Worm (Caenorhabditis elegans) whole organism, young adult: ENCODE data around the gene srbc-78.
A peak's percentile ranks its signal among the peaks of the same experiment; 100 is the strongest.

Experiments used
- B0035.1 ChIP-seq: sonication (generic microtip); optimal IDR thresholded peaks from 2 replicates; lab custom pipeline; 2016; ENCODE audit warnings: missing genetic modification characterization, mild to moderate bottlenecking, missing compliant biosample characterization, missing genotype, missing genetic modification reagents
- B0336.3 ChIP-seq: fragments of 200-800 bp; sonication (Bioruptor generic); IDR thresholded peaks from 2 replicates; pipeline ENCODE4 v1.3.6; 2022; ENCODE audit warnings: missing genetic modification characterization, missing compliant biosample characterization
- C06A6.2 ChIP-seq: fragments of 200-800 bp; sonication (Bioruptor generic); conservative IDR thresholded peaks from 2 replicates; pipeline ENCODE4 v1.3.6; 2022; ENCODE audit warnings: missing genetic modification characterization, missing compliant biosample characterization
- D2030.7 ChIP-seq: fragments of 200-800 bp; sonication (Bioruptor generic); IDR thresholded peaks from 2 replicates; pipeline ENCODE4 v1.3.6; 2022; ENCODE audit warnings: missing genetic modification reagents, missing genetic modification characterization, missing compliant biosample characterization
- F22D6.2 ChIP-seq: sonication (generic microtip); optimal IDR thresholded peaks from 2 replicates; lab custom pipeline; 2016; ENCODE audit warnings: mild to moderate bottlenecking, missing genetic modification characterization, missing compliant biosample characterization
- F55B11.4 ChIP-seq: sonication (generic microtip); optimal IDR thresholded peaks from 2 replicates; lab custom pipeline; 2016; ENCODE audit warnings: missing compliant biosample characterization, missing genetic modification characterization, borderline replicate concordance; ENCODE audit not compliant: insufficient read depth
- F57A8.1 ChIP-seq: fragments of 200-800 bp; sonication (Bioruptor generic); optimal IDR thresholded peaks from 2 replicates; lab custom pipeline; 2018; ENCODE audit warnings: mild to moderate bottlenecking, missing genetic modification characterization, moderate library complexity, missing compliant biosample characterization
- F57C9.4 ChIP-seq: sonication (generic microtip); optimal IDR thresholded peaks from 2 replicates; lab custom pipeline; 2017; ENCODE audit warnings: mild to moderate bottlenecking, missing genetic modification characterization, missing compliant biosample characterization
- K11D2.4 ChIP-seq: fragments of 200-800 bp; sonication (Bioruptor generic); IDR thresholded peaks from 2 replicates; pipeline ENCODE4 v1.3.6; 2022; ENCODE audit warnings: missing genetic modification reagents, missing genetic modification characterization, missing compliant biosample characterization
- T26A5.8 ChIP-seq: sonication (generic microtip); optimal IDR thresholded peaks from 2 replicates; lab custom pipeline; 2016; ENCODE audit warnings: missing genetic modification characterization, missing compliant biosample characterization
- Y53F4B.3 ChIP-seq: fragments of 200-800 bp; sonication (Bioruptor generic); IDR thresholded peaks from 2 replicates; pipeline ENCODE4 v1.3.6; 2022; ENCODE audit warnings: missing genetic modification reagents, missing genetic modification characterization, missing compliant biosample characterization
- Y79H2A.3 ChIP-seq: fragments of 200-800 bp; sonication (Bioruptor generic); conservative IDR thresholded peaks from 2 replicates; pipeline ENCODE4 v1.3.6; 2022; ENCODE audit warnings: missing genetic modification reagents, missing genetic modification characterization, missing compliant biosample characterization
- Y95B8A.8 ChIP-seq: fragments of 200-800 bp; sonication (Bioruptor generic); IDR thresholded peaks from 2 replicates; pipeline ENCODE4 v1.3.6; 2022; ENCODE audit warnings: missing genetic modification reagents, missing genetic modification characterization, missing compliant biosample characterization
- ZK185.1 ChIP-seq: sonication (generic microtip); optimal IDR thresholded peaks from 2 replicates; lab custom pipeline; 2016; ENCODE audit warnings: mild to moderate bottlenecking, missing genetic modification characterization, missing compliant biosample characterization; ENCODE audit not compliant: poor library complexity, severe bottlenecking
- atf-7 ChIP-seq: sonication (generic microtip); optimal IDR thresholded peaks from 2 replicates; lab custom pipeline; 2017; ENCODE audit warnings: mild to moderate bottlenecking, missing genetic modification characterization, missing compliant biosample characterization
- ccch-3 ChIP-seq: fragments of 200-800 bp; sonication (Bioruptor generic); optimal IDR thresholded peaks from 2 replicates; lab custom pipeline; 2018; ENCODE audit warnings: mild to moderate bottlenecking, missing genetic modification characterization, missing compliant biosample characterization
- ceh-27 ChIP-seq: fragments of 200-800 bp; sonication (Bioruptor generic); optimal IDR thresholded peaks from 2 replicates; lab custom pipeline; 2018; ENCODE audit warnings: mild to moderate bottlenecking, missing genetic modification characterization, moderate library complexity, missing compliant biosample characterization
- ceh-79 ChIP-seq: sonication (generic microtip); optimal IDR thresholded peaks from 2 replicates; lab custom pipeline; 2017; ENCODE audit warnings: mild to moderate bottlenecking, missing genetic modification characterization, missing compliant biosample characterization
- egl-18 ChIP-seq: fragments of 200-800 bp; sonication (Bioruptor generic); IDR thresholded peaks from 2 replicates; pipeline ENCODE4 v1.3.6; 2022; ENCODE audit warnings: missing genetic modification reagents, missing genetic modification characterization, missing compliant biosample characterization
- hmg-20 ChIP-seq: fragments of 200-800 bp; sonication (Bioruptor generic); IDR thresholded peaks from 2 replicates; pipeline ENCODE4 v1.3.6; 2022; ENCODE audit warnings: missing genetic modification reagents, missing genetic modification characterization, missing compliant biosample characterization
- hrde-1 ChIP-seq: sonication (generic microtip); optimal IDR thresholded peaks from 2 replicates; lab custom pipeline; 2016; ENCODE audit warnings: missing genetic modification characterization, mild to moderate bottlenecking, missing compliant biosample characterization, moderate library complexity, missing genotype, missing genetic modification reagents, borderline replicate concordance
- hsf-1 ChIP-seq: fragments of 200-800 bp; sonication (Bioruptor generic); IDR thresholded peaks from 2 replicates; pipeline ENCODE4 v1.3.6; 2022; ENCODE audit warnings: missing genetic modification reagents, missing genetic modification characterization, missing compliant biosample characterization
- let-526 ChIP-seq: fragments of 200-800 bp; sonication (Bioruptor generic); IDR thresholded peaks from 2 replicates; pipeline ENCODE4 v1.3.6; 2022; ENCODE audit warnings: missing genetic modification reagents, missing genetic modification characterization, missing compliant biosample characterization
- lin-35 ChIP-seq, 3 experiments: fragments of 150-350 bp in 2 of 3; sonication (generic microtip) in 1 of 3; optimal IDR thresholded peaks; 2 replicates each; lab custom pipeline; 2014 to 2018; ENCODE audit warnings: missing biosample characterization in 3 of 3, missing genetic modification characterization in 3 of 3, missing genetic modification reagents in 3 of 3
- lir-1 ChIP-seq: fragments of 200-800 bp; sonication (Bioruptor generic); conservative IDR thresholded peaks from 2 replicates; pipeline ENCODE4 v1.3.6; 2022; ENCODE audit warnings: missing genetic modification reagents, missing genetic modification characterization, missing compliant biosample characterization
- madf-10 ChIP-seq: sonication (generic microtip); optimal IDR thresholded peaks from 2 replicates; lab custom pipeline; 2016; ENCODE audit warnings: mild to moderate bottlenecking, missing genetic modification characterization, missing compliant biosample characterization
- madf-6 ChIP-seq: fragments of 200-800 bp; sonication (Bioruptor generic); IDR thresholded peaks from 2 replicates; pipeline ENCODE4 v1.3.6; 2022; ENCODE audit warnings: missing genetic modification reagents, missing genetic modification characterization, missing compliant biosample characterization
- madf-8 ChIP-seq: fragments of 200-800 bp; sonication (Bioruptor generic); conservative IDR thresholded peaks from 2 replicates; pipeline ENCODE4 v1.3.6; 2022; ENCODE audit warnings: missing genetic modification reagents, missing genetic modification characterization, missing compliant biosample characterization
- mel-28 ChIP-seq: sonication (generic microtip); optimal IDR thresholded peaks from 2 replicates; lab custom pipeline; 2016; ENCODE audit warnings: borderline replicate concordance, mild to moderate bottlenecking, missing genetic modification characterization, missing compliant biosample characterization
- mxl-1 ChIP-seq: sonication (generic microtip); optimal IDR thresholded peaks from 2 replicates; lab custom pipeline; 2016; ENCODE audit warnings: missing genetic modification characterization, missing compliant biosample characterization
- nfya-2 ChIP-seq: fragments of 200-800 bp; sonication (Bioruptor generic); IDR thresholded peaks from 2 replicates; pipeline ENCODE4 v1.3.6; 2022; ENCODE audit warnings: missing genetic modification reagents, missing genetic modification characterization, missing compliant biosample characterization
- pbrm-1 ChIP-seq: fragments of 200-800 bp; sonication (Bioruptor generic); IDR thresholded peaks from 2 replicates; pipeline ENCODE4 v1.3.6; 2022; ENCODE audit warnings: missing genetic modification reagents, missing genetic modification characterization, missing compliant biosample characterization
- sea-2 ChIP-seq: fragments of 200-800 bp; sonication (Bioruptor generic); IDR thresholded peaks from 2 replicates; pipeline ENCODE4 v1.3.6; 2022; ENCODE audit warnings: missing genetic modification characterization, missing compliant biosample characterization
- snpc-1.1 ChIP-seq: sonication (generic microtip); optimal IDR thresholded peaks from 2 replicates; lab custom pipeline; 2017; ENCODE audit warnings: missing genetic modification characterization, mild to moderate bottlenecking, missing compliant biosample characterization, antibody characterized with exemption, moderate library complexity, missing genotype, missing genetic modification reagents; ENCODE audit not compliant: insufficient read depth
- snpc-4 ChIP-seq, 5 experiments: fragments of 150-350 bp in 1 of 5; sonication (generic microtip) in 4 of 5; optimal IDR thresholded peaks; 2 replicates each; lab custom pipeline; 2014 to 2018; ENCODE audit warnings: missing genetic modification characterization in 5 of 5, missing biosample characterization in 3 of 5, antibody characterized with exemption in 2 of 5, mild to moderate bottlenecking in 2 of 5, missing compliant biosample characterization in 2 of 5, missing genotype in 2 of 5, moderate library complexity in 2 of 5, missing genetic modification reagents in 1 of 5
- unc-62 ChIP-seq: fragments of 150-350 bp; optimal IDR thresholded peaks from 2 replicates; lab custom pipeline; 2014; ENCODE audit warnings: missing biosample characterization, missing genetic modification reagents, missing genetic modification characterization
- ztf-18 ChIP-seq: sonication (generic microtip); optimal IDR thresholded peaks from 2 replicates; lab custom pipeline; 2016; ENCODE audit warnings: missing genotype, mild to moderate bottlenecking, missing genetic modification characterization, missing compliant biosample characterization
- ztf-22 ChIP-seq: fragments of 200-800 bp; sonication (Bioruptor generic); optimal IDR thresholded peaks from 2 replicates; lab custom pipeline; 2018; ENCODE audit warnings: mild to moderate bottlenecking, missing genetic modification characterization, moderate library complexity, missing compliant biosample characterization
- ztf-25 ChIP-seq: fragments of 200-800 bp; sonication (Bioruptor generic); IDR thresholded peaks from 2 replicates; pipeline ENCODE4 v1.3.6; 2022; ENCODE audit warnings: missing genetic modification reagents, missing genetic modification characterization, missing compliant biosample characterization

srbc-78 gene

ce11 chrV:20497537-20497936 is 8.5 kb upstream of the srbc-78 start (continued):
- TF ChIP-seq sea-2 (GFP tag; lab: Robert Waterston, UW): no peak
- TF ChIP-seq K11D2.4 (GFP tag; lab: Robert Waterston, UW): no peak
- TF ChIP-seq F57A8.1 (GFP tag; lab: Kevin White, UChicago): no peak
- no peak for TF ChIP-seq ceh-27
- no peak for TF ChIP-seq mxl-1 (tag; lab: Kevin White, UChicago)
- 0 out of 2 replicates have a peak, but pooled peaks have one; percentile 22 for TF ChIP-seq D2030.7
- TF ChIP-seq pbrm-1: peak; percentile 75
- peak; percentile 51; the same call in 1 of the 2 replicates for TF ChIP-seq hsf-1
- TF ChIP-seq Y53F4B.3: no peak
- peak; percentile 30 for TF ChIP-seq B0035.1
- TF ChIP-seq hrde-1: no peak
- peak; percentile 60 for TF ChIP-seq ZK185.1 (tag; lab: Kevin White, UChicago)
- peak; percentile 80 for TF ChIP-seq atf-7 (tag; lab: Kevin White, UChicago)
- TF ChIP-seq snpc-1.1: no peak
- TF ChIP-seq madf-10 (tag; lab: Kevin White, UChicago): peak; percentile 49
- TF ChIP-seq hmg-20: 0 out of 2 replicates have a peak, but pooled peaks have one; percentile 9
- TF ChIP-seq ztf-25: no peak
- TF ChIP-seq ztf-18: no peak
- TF ChIP-seq Y79H2A.3 (GFP tag; lab: Robert Waterston, UW): no peak
- peak; percentile 14; the same call in 1 of the 2 replicates for TF ChIP-seq lir-1 (GFP tag; lab: Robert Waterston, UW)
- peak; percentile 25 for TF ChIP-seq ceh-79 (tag; lab: Kevin White, UChicago)
- TF ChIP-seq egl-18 (GFP tag; lab: Robert Waterston, UW): no peak
- 0 out of 2 replicates have a peak, but pooled peaks have one; percentile 31 for TF ChIP-seq let-526 (GFP tag; lab: Robert Waterston, UW)
- TF ChIP-seq unc-62 (GFP tag; lab: Kevin White, UChicago): no peak
- no peak for TF ChIP-seq lin-35 (GFP tag; optimal IDR thresholded peaks at IDR 0.05; lab: Kevin White, UChicago)
- no peak for TF ChIP-seq snpc-4 (GFP tag; optimal IDR thresholded peaks at IDR 0.05; lab: Kevin White, UChicago)
- TF ChIP-seq snpc-4 (tag; optimal IDR thresholded peaks at IDR 0.05; lab: Kevin White, UChicago): peak in 1 of 4 experiments; percentile 23
- TF ChIP-seq mel-28: no peak
- TF ChIP-seq C06A6.2 (GFP tag; lab: Robert Waterston, UW): no peak
- TF ChIP-seq F55B11.4: no peak
- TF ChIP-seq madf-8 (GFP tag; lab: Robert Waterston, UW): peak; percentile 59
- TF ChIP-seq ztf-22 (GFP tag; lab: Kevin White, UChicago): peak; percentile 56
- 0 out of 2 replicates have a peak, but pooled peaks have one; percentile 56 for TF ChIP-seq Y95B8A.8
- TF ChIP-seq ccch-3 (GFP tag; lab: Kevin White, UChicago): no peak
- TF ChIP-seq B0336.3: peak; percentile 89
- peak; percentile 11 for TF ChIP-seq F57C9.4 (tag; lab: Kevin White, UChicago)
- TF ChIP-seq T26A5.8 (tag; lab: Kevin White, UChicago): no peak
- peak; percentile 67 for TF ChIP-seq madf-6 (GFP tag; lab: Robert Waterston, UW)
- no peak for TF ChIP-seq nfya-2 (GFP tag; lab: Robert Waterston, UW)
- no peak for TF ChIP-seq F22D6.2
